Fruit fly (Drosophila melanogaster): ENCODE results near the gene CG14810.

CG14810 gene

DNA sequence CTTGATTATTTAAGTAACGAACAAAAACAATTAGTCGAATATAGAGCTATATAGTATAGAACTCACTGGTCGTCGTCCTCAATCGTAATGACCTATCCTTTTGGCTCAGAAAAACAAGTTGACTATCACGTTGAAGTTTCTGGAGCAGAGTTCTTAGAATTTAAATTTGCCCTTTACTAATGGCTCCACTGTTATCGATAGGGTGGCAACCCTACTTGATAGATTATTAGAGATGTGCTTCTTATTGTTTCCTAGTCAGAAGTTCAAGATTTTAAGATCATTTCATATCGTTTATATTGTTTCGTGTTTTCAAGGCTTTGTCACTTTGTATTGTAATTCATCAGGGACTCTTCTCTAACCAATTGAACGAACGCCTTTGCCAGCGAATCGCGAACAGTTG, at the start of gene CG14810:
Gene CG14810, minus strand, starts transcription at position 101 of the 400 bp plus-strand sequence.
- TF ChIP-seq Dll (optimal IDR thresholded peaks at IDR 0.05) (no peak), psq (optimal IDR thresholded peaks at IDR 0.05) (no peak), usp (GFP tag; optimal IDR thresholded peaks at IDR 0.05) (no peak), CG8478 (optimal IDR thresholded peaks at IDR 0.05) (no peak), pan (optimal IDR thresholded peaks at IDR 0.05) (no peak), EcR (GFP tag; optimal IDR thresholded peaks at IDR 0.05) (no peak)

dm6 chrX:1868586-1869111, 48.5 kb upstream of the CG14810 start, which contains the start of the genes CG14803 and Pex5:
Gene CG14803, plus strand, starts transcription at chrX:1868870.
Gene Pex5, minus strand, starts transcription at chrX:1869061.
- no peak for TF ChIP-seq pan (optimal IDR thresholded peaks at IDR 0.05)
- TF ChIP-seq CG8478 (optimal IDR thresholded peaks at IDR 0.05), result no peak
- TF ChIP-seq psq (optimal IDR thresholded peaks at IDR 0.05), result no peak
- TF ChIP-seq EcR (GFP tag; optimal IDR thresholded peaks at IDR 0.05), result no peak
- no peak for TF ChIP-seq usp (GFP tag; optimal IDR thresholded peaks at IDR 0.05)
- TF ChIP-seq Dll (optimal IDR thresholded peaks at IDR 0.05), result no peak

- TF ChIP-seq EcR (GFP tag; optimal IDR thresholded peaks at IDR 0.05) (no peak), psq (optimal IDR thresholded peaks at IDR 0.05) (no peak), CG8478 (optimal IDR thresholded peaks at IDR 0.05) (no peak), Dll (optimal IDR thresholded peaks at IDR 0.05) (no peak), usp (GFP tag; optimal IDR thresholded peaks at IDR 0.05) (no peak)
Measured at dm6 chrX:1865673-1866072, 45.5 kb upstream of the CG14810 start, which contains the start of the genes Gcna and MED18. Gene Gcna, minus strand, starts transcription at chrX:1865835. Gene MED18, plus strand, starts transcription at chrX:1865909.

- TF ChIP-seq pan (optimal IDR thresholded peaks at IDR 0.05) (peak; percentile 70), psq (optimal IDR thresholded peaks at IDR 0.05) (no peak)
Measured at dm6 chrX:1861620-1862184, 41.6 kb upstream of the CG14810 start, which contains the start of gene deltaCOP. Gene deltaCOP, minus strand, starts transcription at chrX:1861790.

DNA sequence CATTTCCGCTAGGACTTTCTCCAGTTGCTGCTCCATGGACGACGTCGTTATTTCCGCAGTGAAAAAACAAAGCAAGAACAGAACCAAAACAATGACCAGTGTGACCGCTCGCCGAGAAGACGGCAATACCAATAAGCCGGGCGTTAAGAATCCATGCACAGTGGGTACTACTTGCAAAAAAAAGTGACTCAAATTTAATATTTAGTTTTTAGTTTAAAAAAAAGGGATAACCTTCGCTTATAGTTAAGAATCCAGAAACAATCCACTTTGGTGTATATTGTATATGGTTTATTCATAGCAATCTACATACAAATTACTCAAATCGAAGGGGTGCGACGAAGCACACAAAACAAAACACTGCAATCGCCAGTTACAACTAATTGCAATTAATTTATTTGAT, 38.7 kb upstream of the CG14810 start, which contains the start of gene Lamtor5:
Gene Lamtor5, minus strand, starts transcription at position 105 of the 400 bp plus-strand sequence.
- no peak for TF ChIP-seq EcR (GFP tag; optimal IDR thresholded peaks at IDR 0.05)
- no peak for TF ChIP-seq CG8478 (optimal IDR thresholded peaks at IDR 0.05)
- TF ChIP-seq usp (GFP tag; optimal IDR thresholded peaks at IDR 0.05), result no peak
- TF ChIP-seq psq (optimal IDR thresholded peaks at IDR 0.05), result no peak
- TF ChIP-seq pan (optimal IDR thresholded peaks at IDR 0.05), result no peak
- TF ChIP-seq Dll (optimal IDR thresholded peaks at IDR 0.05), result no peak

- TF ChIP-seq psq (optimal IDR thresholded peaks at IDR 0.05) (no peak), pan (optimal IDR thresholded peaks at IDR 0.05) (no peak), Dll (optimal IDR thresholded peaks at IDR 0.05) (no peak), CG8478 (optimal IDR thresholded peaks at IDR 0.05) (no peak)
Measured at dm6 chrX:1856605-1857004, 36.5 kb upstream of the CG14810 start.

DNA sequence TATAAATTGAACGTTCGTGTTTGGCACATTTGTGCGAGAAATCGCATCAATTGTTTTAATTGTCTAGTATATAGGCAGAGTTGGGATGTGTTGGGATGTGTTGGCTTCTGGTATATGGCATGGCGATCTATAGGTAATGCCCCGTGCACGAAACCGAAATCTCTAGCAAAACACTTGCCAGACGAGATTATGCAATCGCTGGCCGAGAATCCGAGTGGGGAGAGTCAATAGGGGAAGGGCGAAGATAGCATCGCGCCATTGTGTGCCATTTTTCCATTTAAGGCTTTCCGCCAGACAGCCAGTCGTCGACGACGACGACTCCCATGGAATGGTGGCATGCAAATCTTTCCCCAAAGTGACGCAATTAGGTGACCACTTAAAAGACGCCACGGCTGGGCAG, 34.7 kb upstream of the CG14810 start:
- TF ChIP-seq EcR (GFP tag; optimal IDR thresholded peaks at IDR 0.05) (no peak), pan (optimal IDR thresholded peaks at IDR 0.05) (no peak), Dll (optimal IDR thresholded peaks at IDR 0.05) (no peak), psq (optimal IDR thresholded peaks at IDR 0.05) (no peak), CG8478 (optimal IDR thresholded peaks at IDR 0.05) (no peak), usp (GFP tag; optimal IDR thresholded peaks at IDR 0.05) (no peak)

DNA sequence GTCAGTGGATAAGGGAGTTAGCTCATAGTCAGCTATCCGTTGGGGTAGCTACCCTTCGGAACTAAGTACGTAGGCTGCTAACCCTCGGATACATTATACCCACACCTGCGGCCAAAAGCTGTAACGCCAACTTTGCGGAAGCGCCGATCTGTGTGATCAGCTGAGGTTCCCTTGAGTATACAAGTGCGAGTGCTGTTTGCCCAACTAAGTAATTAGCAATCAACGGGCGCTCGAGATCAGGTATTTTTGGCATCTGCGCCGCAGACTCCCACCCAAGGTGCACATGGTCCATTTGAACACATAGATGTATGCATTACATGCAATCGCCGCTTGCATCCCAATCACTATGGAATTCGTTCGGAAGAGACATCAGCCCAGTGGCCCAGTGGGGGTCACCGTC, 33.9 kb upstream of the CG14810 start:
- TF ChIP-seq Dll (optimal IDR thresholded peaks at IDR 0.05) (no peak), CG8478 (optimal IDR thresholded peaks at IDR 0.05) (no peak), EcR (GFP tag; optimal IDR thresholded peaks at IDR 0.05) (no peak), pan (optimal IDR thresholded peaks at IDR 0.05) (no peak), usp (GFP tag; optimal IDR thresholded peaks at IDR 0.05) (no peak), psq (optimal IDR thresholded peaks at IDR 0.05) (no peak)

- TF ChIP-seq usp (GFP tag; optimal IDR thresholded peaks at IDR 0.05) (no peak), CG8478 (optimal IDR thresholded peaks at IDR 0.05) (no peak), EcR (GFP tag; optimal IDR thresholded peaks at IDR 0.05) (no peak), psq (optimal IDR thresholded peaks at IDR 0.05) (no peak), pan (optimal IDR thresholded peaks at IDR 0.05) (no peak), Dll (optimal IDR thresholded peaks at IDR 0.05) (no peak)
Measured at dm6 chrX:1849914-1850313, 29.8 kb upstream of the CG14810 start.

DNA sequence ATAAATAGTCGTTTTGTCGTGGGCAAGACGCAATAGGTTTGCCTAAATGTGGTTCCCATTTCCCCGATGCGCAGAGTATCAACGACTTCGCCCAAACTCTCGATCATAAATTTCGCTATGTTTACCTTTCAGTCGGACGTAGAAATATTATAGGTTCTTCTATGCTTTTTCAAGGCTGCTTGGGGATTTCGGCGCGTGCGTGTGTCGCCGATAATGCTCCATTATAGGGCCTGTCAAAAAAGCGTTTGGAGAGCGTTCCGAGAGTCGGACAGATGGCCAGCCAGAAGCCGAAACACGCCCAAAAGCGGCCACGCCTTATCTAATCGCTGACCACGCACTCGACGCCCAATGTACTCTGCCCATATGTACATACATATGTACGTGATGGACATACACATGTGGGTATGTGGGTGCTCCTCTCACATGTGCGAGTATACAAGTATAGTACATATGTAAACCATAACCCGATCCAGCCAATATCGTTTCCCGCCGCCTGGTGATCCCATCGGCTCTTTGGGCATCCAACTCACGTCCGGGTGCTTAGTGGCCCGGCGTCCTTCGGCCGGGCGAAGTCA, 28.6 kb upstream of the CG14810 start:
- no peak for TF ChIP-seq EcR (GFP tag; optimal IDR thresholded peaks at IDR 0.05)
- TF ChIP-seq CG8478 (optimal IDR thresholded peaks at IDR 0.05), result no peak
- no peak for TF ChIP-seq usp (GFP tag; optimal IDR thresholded peaks at IDR 0.05)
- no peak for TF ChIP-seq pan (optimal IDR thresholded peaks at IDR 0.05)
- no peak for TF ChIP-seq Dll (optimal IDR thresholded peaks at IDR 0.05)
- TF ChIP-seq psq (optimal IDR thresholded peaks at IDR 0.05), result no peak

DNA sequence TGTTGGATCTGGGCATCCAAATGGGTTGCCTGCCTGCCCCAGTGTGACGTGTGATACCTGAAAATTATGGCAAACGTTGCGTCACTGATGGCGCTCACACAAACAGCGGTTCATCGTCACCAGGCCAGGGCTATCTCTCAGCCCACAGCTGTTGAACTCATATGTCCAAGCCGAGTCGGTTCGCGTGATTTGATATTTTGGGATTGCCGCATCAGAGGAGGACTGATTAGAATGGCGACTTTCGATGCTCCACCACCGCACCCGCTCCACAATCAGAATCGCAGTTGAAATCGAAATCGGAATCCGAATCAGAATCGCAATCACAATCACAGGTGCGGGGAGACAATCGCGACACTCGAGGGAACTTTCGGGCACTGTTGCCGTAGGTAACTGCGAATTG, 27.6 kb upstream of the CG14810 start:
- TF ChIP-seq usp (GFP tag; optimal IDR thresholded peaks at IDR 0.05) (no peak), CG8478 (optimal IDR thresholded peaks at IDR 0.05) (no peak), psq (optimal IDR thresholded peaks at IDR 0.05) (no peak), pan (optimal IDR thresholded peaks at IDR 0.05) (no peak), EcR (GFP tag; optimal IDR thresholded peaks at IDR 0.05) (no peak), Dll (optimal IDR thresholded peaks at IDR 0.05) (no peak)

DNA sequence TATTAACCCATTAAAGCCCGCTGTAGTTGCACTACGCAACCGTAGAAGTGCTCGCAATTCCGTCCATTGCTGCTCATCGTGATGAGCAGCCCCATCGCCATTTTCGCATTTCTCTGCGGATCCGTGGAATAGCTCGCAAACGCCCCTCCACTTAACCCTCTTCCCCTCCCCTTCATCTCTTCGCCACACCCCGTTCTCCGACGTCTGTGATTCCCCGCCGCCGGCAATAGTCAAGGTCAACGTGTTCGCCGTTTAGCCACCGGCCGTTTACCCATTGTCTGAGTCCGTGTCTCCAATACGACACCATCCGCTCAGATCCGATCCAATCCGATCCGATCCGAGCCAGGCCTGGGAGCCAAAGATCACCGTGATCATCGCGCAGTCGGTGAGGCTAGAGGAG, 26.2 kb upstream of the CG14810 start:
- TF ChIP-seq EcR (GFP tag; optimal IDR thresholded peaks at IDR 0.05) (no peak), pan (optimal IDR thresholded peaks at IDR 0.05) (no peak), Dll (optimal IDR thresholded peaks at IDR 0.05) (no peak), usp (GFP tag; optimal IDR thresholded peaks at IDR 0.05) (no peak), CG8478 (optimal IDR thresholded peaks at IDR 0.05) (no peak), psq (optimal IDR thresholded peaks at IDR 0.05) (no peak)

Data from whole organism.